Worm (Caenorhabditis elegans): Measurements from ENCODE around the gene ZK1086.2.

The ZK1086.2 gene

DNA sequence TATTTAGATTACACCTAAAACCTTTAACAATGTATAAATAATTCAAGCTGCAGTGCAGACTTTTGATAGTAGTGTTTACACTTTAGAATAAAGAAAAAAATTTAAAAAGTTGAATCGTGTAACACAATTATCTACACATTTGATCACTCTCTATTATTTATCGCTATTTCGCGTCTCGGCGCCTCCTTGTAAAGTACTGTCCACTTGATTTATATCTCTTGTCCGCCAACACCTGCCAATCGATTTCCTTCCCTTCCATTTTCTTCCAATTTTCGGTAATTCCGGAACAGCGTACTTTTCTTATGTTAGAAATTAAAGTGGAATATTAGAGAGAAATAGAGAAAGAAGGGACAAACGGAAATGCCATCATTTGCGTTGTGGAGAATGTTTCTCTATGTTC is 47.9 kb downstream of the ZK1086.2 start (continued):
- TF ChIP-seq ceh-63 (GFP tag; optimal IDR thresholded peaks at IDR 0.05) (no peak), C04F5.9 (tag; optimal IDR thresholded peaks at IDR 0.05) (no peak), nhr-90 (tag; optimal IDR thresholded peaks at IDR 0.05; ENCODE audit: poor library complexity) (peak; percentile 3), ceh-82 (tag; optimal IDR thresholded peaks at IDR 0.05) (no peak), fkh-10 (GFP tag; optimal IDR thresholded peaks at IDR 0.05) (no peak), nhr-76 (tag; optimal IDR thresholded peaks at IDR 0.05) (no peak), sptf-1 (tag; optimal IDR thresholded peaks at IDR 0.05) (no peak), sox-4 (tag; optimal IDR thresholded peaks at IDR 0.05) (no peak), F16B12.6 (tag; optimal IDR thresholded peaks at IDR 0.05) (no peak), sup-37 (GFP tag; optimal IDR thresholded peaks at IDR 0.05) (no peak), nhr-237 (tag; optimal IDR thresholded peaks at IDR 0.05) (no peak)

DNA sequence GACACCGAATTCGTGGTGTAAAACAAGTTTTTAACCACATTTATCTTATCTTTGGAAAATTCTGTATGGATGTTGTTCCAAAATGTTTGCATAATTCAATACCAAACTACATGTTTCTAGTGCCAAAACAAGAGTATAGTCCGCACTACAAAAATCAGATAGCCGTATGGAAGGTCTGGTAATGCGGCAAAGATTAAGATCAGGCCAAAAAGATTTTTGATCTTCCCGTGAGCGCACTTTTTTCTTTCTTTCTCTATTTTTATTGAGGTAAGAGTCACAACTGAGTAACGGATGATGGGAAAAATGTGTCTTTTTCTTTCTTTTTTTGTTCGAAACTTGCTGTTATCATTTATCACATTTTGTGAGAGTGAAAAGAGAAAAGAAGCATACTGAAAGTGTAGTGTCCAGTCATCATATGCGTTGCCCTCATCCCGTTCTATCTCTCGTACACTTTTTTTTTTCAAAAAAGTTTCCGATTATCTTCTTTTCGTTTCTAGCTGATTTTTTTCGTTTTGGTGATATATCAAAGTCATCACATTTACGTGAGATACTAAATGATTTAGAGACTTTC is 48.8 kb downstream of the ZK1086.2 start:
- no peak for TF ChIP-seq mab-9 (GFP tag; IDR thresholded peaks at IDR 0.05)
- TF ChIP-seq nhr-20 (tag; optimal IDR thresholded peaks at IDR 0.05), result peak; percentile 95
- TF ChIP-seq nhr-71 (tag; optimal IDR thresholded peaks at IDR 0.05), result peak; percentile 95
- TF ChIP-seq unc-130 (tag; optimal IDR thresholded peaks at IDR 0.05), result no peak
- TF ChIP-seq nhr-28 (tag; optimal IDR thresholded peaks at IDR 0.05), result no peak
- TF ChIP-seq ets-5 (GFP tag; IDR thresholded peaks at IDR 0.05), result no peak
- TF ChIP-seq xbp-1 (tag; optimal IDR thresholded peaks at IDR 0.05), result no peak
- TF ChIP-seq lin-35 (GFP tag; optimal IDR thresholded peaks at IDR 0.05), result peak in 1 of 2 experiments; percentile 35
- TF ChIP-seq egl-13 (tag; optimal IDR thresholded peaks at IDR 0.05), result no peak
- TF ChIP-seq swsn-7 (tag; optimal IDR thresholded peaks at IDR 0.05), result no peak
- no peak for TF ChIP-seq nhr-84 (tag; optimal IDR thresholded peaks at IDR 0.05)
- no peak for TF ChIP-seq unc-86 (tag; optimal IDR thresholded peaks at IDR 0.05)
- TF ChIP-seq C16A3.4 (tag; optimal IDR thresholded peaks at IDR 0.05), result peak; percentile 9
- TF ChIP-seq aha-1 (tag; optimal IDR thresholded peaks at IDR 0.05), result no peak
- TF ChIP-seq lin-14 (GFP tag; optimal IDR thresholded peaks at IDR 0.05), result peak; percentile 87
- no peak for TF ChIP-seq zip-4 (GFP tag; optimal IDR thresholded peaks at IDR 0.05)
- no peak for TF ChIP-seq ceh-82 (tag; optimal IDR thresholded peaks at IDR 0.05)
- peak; percentile 1 for TF ChIP-seq tbx-2 (tag; optimal IDR thresholded peaks at IDR 0.05)
- no peak for TF ChIP-seq ces-1 (GFP tag; optimal IDR thresholded peaks at IDR 0.05)
- TF ChIP-seq C34B4.2 (tag; optimal IDR thresholded peaks at IDR 0.05), result no peak
- no peak for TF ChIP-seq lin-13 (GFP tag; optimal IDR thresholded peaks at IDR 0.05)
- no peak for TF ChIP-seq C04F5.9 (tag; optimal IDR thresholded peaks at IDR 0.05)
- TF ChIP-seq elt-3 (tag; optimal IDR thresholded peaks at IDR 0.05), result peak in 2 of 6 experiments; percentile 34 to 69
- peak; percentile 15 for TF ChIP-seq nhr-47 (tag; optimal IDR thresholded peaks at IDR 0.05)
- TF ChIP-seq snu-23 (GFP tag; optimal IDR thresholded peaks at IDR 0.05), result peak; percentile 52
- peak; percentile 64 for TF ChIP-seq blmp-1 (tag; optimal IDR thresholded peaks at IDR 0.05)
- TF ChIP-seq rnt-1 (tag; optimal IDR thresholded peaks at IDR 0.05), result peak; percentile 6
- TF ChIP-seq mep-1 (tag; optimal IDR thresholded peaks at IDR 0.05), result peak; percentile 39
- no peak for TF ChIP-seq vab-15 (tag; optimal IDR thresholded peaks at IDR 0.05)
- TF ChIP-seq nhr-85 (tag), result peak; percentile 85
- TF ChIP-seq pag-3 (tag; optimal IDR thresholded peaks at IDR 0.05; ENCODE audit: borderline replicate concordance, insufficient read depth), result no peak
- peak; percentile 6 for TF ChIP-seq skn-1 (tag; optimal IDR thresholded peaks at IDR 0.05)
- TF ChIP-seq hpl-2 (GFP tag; optimal IDR thresholded peaks at IDR 0.05), result no peak
- peak; percentile 38 for TF ChIP-seq nhr-19 (GFP tag; conservative IDR thresholded peaks at IDR 0.05)
- peak; percentile 16 to 63 for TF ChIP-seq lsy-2 (tag; optimal IDR thresholded peaks at IDR 0.05)

Data from whole organism, L1 larva.